Fruit fly (Drosophila melanogaster) S2 (cell line): ENCODE data around the gene DZIP1.

Experiments
- CG8478 ChIP-seq: fragments of >200 bp; optimal IDR thresholded peaks from 2 replicates; lab custom pipeline; 2018
- CTCF ChIP-seq, 2 experiments: fragments of >200 bp; optimal IDR thresholded peaks; 2 replicates each; lab custom pipeline; 2018

DNA sequence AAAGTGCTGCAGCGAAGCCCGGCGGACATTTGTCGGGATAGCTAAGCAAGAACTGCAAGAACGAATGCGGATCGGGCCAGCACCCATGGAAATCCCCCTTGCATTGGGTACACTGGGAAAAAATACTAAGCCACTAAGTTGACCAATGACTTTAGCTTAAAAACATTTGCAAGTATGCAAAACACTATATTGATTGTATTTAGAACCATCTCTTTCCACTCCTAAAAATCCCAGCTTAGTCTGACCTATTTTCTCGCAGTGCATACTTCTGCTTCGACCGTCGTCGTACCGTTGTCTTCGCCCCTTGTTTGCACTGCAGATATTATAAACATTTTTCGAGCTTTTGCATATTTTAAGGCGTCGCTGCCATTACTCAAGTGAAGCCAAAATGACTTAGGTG lies 19.0 kb upstream of the DZIP1 start:
- no peak for TF ChIP-seq CTCF (optimal IDR thresholded peaks at IDR 0.05; lab: Kevin White, UChicago)
- TF ChIP-seq CG8478 (lab: Kevin White, UChicago), result no peak
